Worm (Caenorhabditis elegans) whole organism, L3 larva: ENCODE results near the gene Y7A5A.10.

Experiments used
- R02D3.7 ChIP-seq: fragments of 150-350 bp; optimal IDR thresholded peaks from 2 replicates; lab custom pipeline; 2014; ENCODE audit warnings: missing biosample characterization, missing genetic modification characterization
- ZK546.5 ChIP-seq: sonication (generic microtip); optimal IDR thresholded peaks from 2 replicates; lab custom pipeline; 2017; ENCODE audit warnings: missing biosample characterization, missing genetic modification characterization
- aly-2 ChIP-seq: fragments of 150-350 bp; optimal IDR thresholded peaks from 2 replicates; lab custom pipeline; 2014; ENCODE audit warnings: missing biosample characterization, missing genetic modification characterization
- ama-1 ChIP-seq: fragments of 150-350 bp; optimal IDR thresholded peaks from 2 replicates; lab custom pipeline; 2018
- ceh-16 ChIP-seq: sonication (generic microtip); optimal IDR thresholded peaks from 2 replicates; lab custom pipeline; 2017; ENCODE audit warnings: missing biosample characterization, missing genetic modification characterization
- ceh-28 ChIP-seq: fragments of 150-350 bp; optimal IDR thresholded peaks from 2 replicates; lab custom pipeline; 2014; ENCODE audit warnings: missing biosample characterization, missing genetic modification reagents, missing genetic modification characterization
- ceh-82 ChIP-seq: fragments of 150-350 bp; optimal IDR thresholded peaks from 2 replicates; lab custom pipeline; 2014; ENCODE audit warnings: missing biosample characterization, missing genetic modification characterization
- ceh-9 ChIP-seq: sonication (generic microtip); optimal IDR thresholded peaks from 2 replicates; lab custom pipeline; 2018; ENCODE audit warnings: missing biosample characterization, missing genetic modification characterization
- daf-12 ChIP-seq: fragments of 150-350 bp; optimal IDR thresholded peaks from 2 replicates; lab custom pipeline; 2014; ENCODE audit warnings: missing biosample characterization, missing genetic modification reagents, missing genetic modification characterization
- egl-27 ChIP-seq: sonication (generic microtip); optimal IDR thresholded peaks from 4 replicates; lab custom pipeline; 2017; ENCODE audit warnings: missing biosample characterization, missing genetic modification reagents, missing genetic modification characterization
- egl-5 ChIP-seq: fragments of 150-350 bp; optimal IDR thresholded peaks from 2 replicates; lab custom pipeline; 2017; ENCODE audit warnings: missing biosample characterization, missing genetic modification reagents, missing genetic modification characterization, inconsistent platforms
- elt-1 ChIP-seq: fragments of 150-350 bp; optimal IDR thresholded peaks from 2 replicates; lab custom pipeline; 2014; ENCODE audit warnings: missing biosample characterization, missing genetic modification characterization
- elt-2 ChIP-seq: sonication (generic microtip); optimal IDR thresholded peaks from 2 replicates; lab custom pipeline; 2016; ENCODE audit warnings: missing genetic modification reagents, mild to moderate bottlenecking, missing genetic modification characterization, missing compliant biosample characterization
- elt-3 ChIP-seq, 3 experiments: fragments of 150-350 bp in 1 of 3; sonication (generic microtip) in 2 of 3; optimal IDR thresholded peaks; 2 replicates in 2 of 3; 4 replicates in 1 of 3; lab custom pipeline; 2014 to 2017; ENCODE audit warnings: missing biosample characterization in 3 of 3, missing genetic modification characterization in 3 of 3
- eor-1 ChIP-seq, 2 experiments: fragments of 150-350 bp; optimal IDR thresholded peaks; 2 replicates each; lab custom pipeline; 2014 to 2018; ENCODE audit warnings: missing biosample characterization in 2 of 2, missing genetic modification characterization in 2 of 2
- fkh-10 ChIP-seq: sonication (generic microtip); optimal IDR thresholded peaks from 2 replicates; lab custom pipeline; 2017; ENCODE audit warnings: missing biosample characterization, missing genetic modification reagents, missing genetic modification characterization
- fkh-2 ChIP-seq: fragments of 150-350 bp; optimal IDR thresholded peaks from 2 replicates; lab custom pipeline; 2014; ENCODE audit warnings: missing biosample characterization, missing genetic modification reagents, missing genetic modification characterization
- fos-1 ChIP-seq: fragments of 150-350 bp; optimal IDR thresholded peaks from 2 replicates; lab custom pipeline; 2014; ENCODE audit warnings: missing biosample characterization, missing genetic modification characterization
- hmg-11 ChIP-seq: sonication (generic microtip); optimal IDR thresholded peaks from 2 replicates; lab custom pipeline; 2016; ENCODE audit warnings: missing genetic modification characterization, missing compliant biosample characterization
- jun-1 ChIP-seq: fragments of 150-350 bp; optimal IDR thresholded peaks from 2 replicates; lab custom pipeline; 2014; ENCODE audit warnings: missing biosample characterization, missing genetic modification reagents, missing genetic modification characterization
- lin-15B ChIP-seq: fragments of 150-350 bp; optimal IDR thresholded peaks from 2 replicates; lab custom pipeline; 2014; ENCODE audit warnings: missing biosample characterization, missing genetic modification characterization
- lin-39 ChIP-seq: fragments of 150-350 bp; optimal IDR thresholded peaks from 2 replicates; lab custom pipeline; 2018; ENCODE audit warnings: missing biosample characterization, missing genetic modification reagents, missing genetic modification characterization
- lsy-12 ChIP-seq: sonication (generic microtip); optimal IDR thresholded peaks from 2 replicates; lab custom pipeline; 2016; ENCODE audit warnings: mild to moderate bottlenecking, missing genetic modification characterization, missing compliant biosample characterization
- mdl-1 ChIP-seq: fragments of 150-350 bp; optimal IDR thresholded peaks from 2 replicates; lab custom pipeline; 2014; ENCODE audit warnings: missing biosample characterization, missing genetic modification characterization
- mml-1 ChIP-seq: fragments of 150-350 bp; sonication (generic microtip); optimal IDR thresholded peaks from 3 replicates; lab custom pipeline; 2014; ENCODE audit warnings: missing biosample characterization, missing genetic modification characterization
- nfya-1 ChIP-seq: sonication (generic microtip); optimal IDR thresholded peaks from 2 replicates; lab custom pipeline; 2017; ENCODE audit warnings: missing genetic modification characterization, mild to moderate bottlenecking, missing compliant biosample characterization, antibody characterized with exemption, moderate library complexity; ENCODE audit not compliant: insufficient read depth
- nhr-11 ChIP-seq: fragments of 150-350 bp; optimal IDR thresholded peaks from 2 replicates; lab custom pipeline; 2014; ENCODE audit warnings: missing biosample characterization, missing genetic modification characterization
- nhr-12 ChIP-seq: fragments of 150-350 bp; optimal IDR thresholded peaks from 2 replicates; lab custom pipeline; 2014; ENCODE audit warnings: missing biosample characterization, missing genetic modification characterization
- nhr-23 ChIP-seq: fragments of 150-350 bp; optimal IDR thresholded peaks from 2 replicates; lab custom pipeline; 2014; ENCODE audit warnings: missing biosample characterization, missing genetic modification reagents, missing genetic modification characterization
- nhr-237 ChIP-seq: fragments of 150-350 bp; optimal IDR thresholded peaks from 2 replicates; lab custom pipeline; 2014; ENCODE audit warnings: missing biosample characterization, missing genetic modification characterization
- nhr-25 ChIP-seq: sonication (generic microtip); optimal IDR thresholded peaks from 2 replicates; lab custom pipeline; 2017; ENCODE audit warnings: missing biosample characterization, missing genetic modification characterization
- nhr-28 ChIP-seq: fragments of 150-350 bp; optimal IDR thresholded peaks from 2 replicates; lab custom pipeline; 2014; ENCODE audit warnings: missing biosample characterization, missing genetic modification characterization
- nhr-43 ChIP-seq: sonication (generic microtip); optimal IDR thresholded peaks from 2 replicates; lab custom pipeline; 2016; ENCODE audit warnings: mild to moderate bottlenecking, missing genetic modification characterization, missing compliant biosample characterization; ENCODE audit not compliant: poor library complexity, severe bottlenecking
- nhr-67 ChIP-seq: fragments of 150-350 bp; optimal IDR thresholded peaks from 2 replicates; lab custom pipeline; 2014; ENCODE audit warnings: missing biosample characterization, missing genetic modification characterization
- nhr-76 ChIP-seq: fragments of 150-350 bp; sonication (generic microtip); optimal IDR thresholded peaks from 5 replicates; lab custom pipeline; 2014; ENCODE audit warnings: missing biosample characterization, missing genetic modification characterization
- nhr-77 ChIP-seq: fragments of 150-350 bp; optimal IDR thresholded peaks from 2 replicates; lab custom pipeline; 2014; ENCODE audit warnings: missing biosample characterization, missing genetic modification characterization
- pha-4 ChIP-seq: fragments of 150-350 bp; optimal IDR thresholded peaks from 2 replicates; lab custom pipeline; 2014; ENCODE audit warnings: missing biosample characterization, missing genetic modification reagents, missing genetic modification characterization
- pqm-1 ChIP-seq: fragments of 150-350 bp; optimal IDR thresholded peaks from 2 replicates; lab custom pipeline; 2017; ENCODE audit warnings: missing biosample characterization, missing genetic modification characterization, inconsistent platforms
- sea-2 ChIP-seq: fragments of 150-350 bp; sonication (generic microtip); optimal IDR thresholded peaks from 4 replicates; lab custom pipeline; 2014; ENCODE audit warnings: missing biosample characterization, missing genetic modification reagents, missing genetic modification characterization
- skn-1 ChIP-seq: fragments of 150-350 bp; optimal IDR thresholded peaks from 2 replicates; lab custom pipeline; 2014; ENCODE audit warnings: missing biosample characterization, missing genetic modification characterization
- snpc-4 ChIP-seq: fragments of 150-350 bp; optimal IDR thresholded peaks from 2 replicates; lab custom pipeline; 2014; ENCODE audit warnings: missing biosample characterization, missing genetic modification characterization
- tbx-2 ChIP-seq: sonication (generic microtip); optimal IDR thresholded peaks from 2 replicates; lab custom pipeline; 2016; ENCODE audit warnings: mild to moderate bottlenecking, missing genetic modification characterization, missing compliant biosample characterization
- unc-39 ChIP-seq: sonication (generic microtip); optimal IDR thresholded peaks from 4 replicates; lab custom pipeline; 2017; ENCODE audit warnings: missing biosample characterization, missing genetic modification characterization
- unc-62 ChIP-seq: fragments of 150-350 bp; sonication (generic microtip); optimal IDR thresholded peaks from 4 replicates; lab custom pipeline; 2014; ENCODE audit warnings: missing biosample characterization, missing genetic modification reagents, missing genetic modification characterization
- zag-1 ChIP-seq: fragments of 150-350 bp; optimal IDR thresholded peaks from 2 replicates; lab custom pipeline; 2014; ENCODE audit warnings: missing biosample characterization, missing genetic modification characterization
- ztf-11 ChIP-seq: fragments of 150-350 bp; optimal IDR thresholded peaks from 2 replicates; lab custom pipeline; 2014; ENCODE audit warnings: missing biosample characterization, missing genetic modification characterization
- ztf-4 ChIP-seq: fragments of 150-350 bp; optimal IDR thresholded peaks from 2 replicates; lab custom pipeline; 2014; ENCODE audit warnings: missing biosample characterization, missing genetic modification characterization

Gene Y7A5A.10

ce11 chrX:15841086-15841622 lies 46.3 kb upstream of the Y7A5A.10 start, which contains the start of gene serp-1.1:
TSS of gene serp-1.1 (plus strand) at chrX:15841572.
- peak; percentile 91 for TF ChIP-seq R02D3.7 (tag; lab: Kevin White, UChicago)
- peak; percentile 96 for TF ChIP-seq tbx-2 (tag; lab: Kevin White, UChicago)
- TF ChIP-seq sea-2 (GFP tag; lab: Kevin White, UChicago): peak; percentile 75
- TF ChIP-seq nhr-67 (tag; lab: Kevin White, UChicago): no peak
- TF ChIP-seq egl-5: no peak
- TF ChIP-seq ceh-16 (tag; lab: Kevin White, UChicago): peak; percentile 11
- TF ChIP-seq fkh-10 (GFP tag; lab: Kevin White, UChicago): peak; percentile 94
- peak; percentile 100 for TF ChIP-seq lin-39
- TF ChIP-seq pqm-1: peak; percentile 88
- TF ChIP-seq hmg-11 (tag; lab: Kevin White, UChicago): peak; percentile 99
- TF ChIP-seq ceh-9 (tag; lab: Kevin White, UChicago): no peak
- TF ChIP-seq elt-3 (tag; optimal IDR thresholded peaks at IDR 0.05; lab: Kevin White, UChicago): peak; percentile 77 to 95 (median 87)
- peak; percentile 24 for TF ChIP-seq daf-12
- TF ChIP-seq egl-27 (tag; lab: Kevin White, UChicago): peak; percentile 94
- TF ChIP-seq nhr-25 (tag; lab: Kevin White, UChicago): peak; percentile 100
- no peak for TF ChIP-seq nhr-12 (tag; lab: Kevin White, UChicago)
- TF ChIP-seq fos-1 (tag; lab: Kevin White, UChicago): peak; percentile 94
- TF ChIP-seq lin-15B: peak; percentile 96
- peak; percentile 98 for TF ChIP-seq elt-2
- peak; percentile 98 for TF ChIP-seq unc-62 (GFP tag; lab: Kevin White, UChicago)
- TF ChIP-seq nfya-1 (tag; lab: Kevin White, UChicago): peak; percentile 100
- peak; percentile 99 for TF ChIP-seq lsy-12 (tag; lab: Kevin White, UChicago)
- TF ChIP-seq ZK546.5 (tag; lab: Kevin White, UChicago): peak; percentile 24
- peak; percentile 36 for TF ChIP-seq nhr-28 (tag; lab: Kevin White, UChicago)
- no peak for TF ChIP-seq mml-1 (tag; lab: Kevin White, UChicago)
- TF ChIP-seq pha-4 (tag; lab: Kevin White, UChicago): peak; percentile 99
- peak; percentile 91 for TF ChIP-seq ztf-4
- peak; percentile 87 for TF ChIP-seq elt-1 (tag; lab: Kevin White, UChicago)
- no peak for TF ChIP-seq aly-2 (tag; lab: Kevin White, UChicago)
- no peak for TF ChIP-seq nhr-237 (tag; lab: Kevin White, UChicago)
- peak; percentile 78 for TF ChIP-seq fkh-2 (tag; lab: Kevin White, UChicago)
- TF ChIP-seq ceh-82 (tag; lab: Kevin White, UChicago): peak; percentile 94
- peak; percentile 79 for TF ChIP-seq zag-1
- TF ChIP-seq mdl-1 (tag; lab: Kevin White, UChicago): peak; percentile 95
- peak; percentile 78 for TF ChIP-seq nhr-76 (tag; lab: Kevin White, UChicago)
- no peak for TF ChIP-seq unc-39
- peak; percentile 94 for TF ChIP-seq snpc-4 (tag; lab: Kevin White, UChicago)
- peak; percentile 98 for TF ChIP-seq nhr-43 (tag; lab: Kevin White, UChicago)
- TF ChIP-seq ama-1 (lab: Kevin White, UChicago): peak; percentile 77
- TF ChIP-seq eor-1 (tag; optimal IDR thresholded peaks at IDR 0.05; lab: Kevin White, UChicago): no peak
- TF ChIP-seq ztf-11: no peak
- TF ChIP-seq nhr-23 (tag; lab: Kevin White, UChicago): peak; percentile 100
- peak; percentile 87 for TF ChIP-seq nhr-77 (tag; lab: Kevin White, UChicago)
- TF ChIP-seq skn-1: peak; percentile 89
- TF ChIP-seq ceh-28 (tag; lab: Kevin White, UChicago): peak; percentile 96
- TF ChIP-seq nhr-11 (tag; lab: Kevin White, UChicago): peak; percentile 86
- TF ChIP-seq jun-1 (tag; lab: Kevin White, UChicago): peak; percentile 98
